Worm (Caenorhabditis elegans) whole organism, L4/young adult: ENCODE data around the gene Y39G8C.2.

Experiments used
- W03F9.2 ChIP-seq: fragments of 150-350 bp; optimal IDR thresholded peaks from 2 replicates; lab custom pipeline; 2014; ENCODE audit warnings: missing biosample characterization, missing genetic modification characterization
- dao-5 ChIP-seq: sonication (generic microtip); optimal IDR thresholded peaks from 2 replicates; lab custom pipeline; 2016; ENCODE audit warnings: missing genotype, missing genetic modification characterization, moderate library complexity, missing compliant biosample characterization
- him-1 ChIP-seq: sonication (generic microtip); optimal IDR thresholded peaks from 2 replicates; lab custom pipeline; 2016; ENCODE audit warnings: missing genotype, missing genetic modification reagents, missing genetic modification characterization, missing compliant biosample characterization

DNA sequence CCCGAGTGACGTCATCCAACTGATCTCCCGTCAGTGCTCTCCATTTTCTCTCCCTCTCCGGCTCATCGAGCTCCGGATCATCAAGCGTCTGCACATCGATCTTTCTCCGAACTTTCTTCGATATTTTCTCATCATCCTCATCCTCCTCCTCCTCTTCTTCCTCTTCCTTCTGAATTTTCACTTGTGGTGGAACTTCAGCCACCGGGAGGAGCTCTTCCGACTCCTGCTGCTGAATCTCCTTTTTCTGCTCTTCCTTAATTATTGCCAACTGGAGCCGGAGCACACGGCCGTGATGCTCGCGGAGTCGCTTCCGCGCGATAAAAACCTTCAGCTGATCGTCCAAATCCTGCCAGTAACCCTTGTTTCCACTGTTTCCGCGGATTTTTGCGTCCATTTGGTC lies 38.9 kb upstream of the Y39G8C.2 start:
- TF ChIP-seq him-1 (tag; lab: Kevin White, UChicago) (no peak), W03F9.2 (no peak), dao-5 (tag; lab: Kevin White, UChicago) (no peak)
